Fruit fly (Drosophila melanogaster): ENCODE measurements around the gene CG15239.

Gene CG15239

dm6 chrX:3862319-3862919 is 21.5 kb upstream of the CG15239 start (continued):
- TF ChIP-seq tin (GFP tag; optimal IDR thresholded peaks at IDR 0.05): peak; percentile 23
- TF ChIP-seq CG9817 (tag; optimal IDR thresholded peaks at IDR 0.05): no peak
- no peak for TF ChIP-seq CG32767 (GFP tag; IDR thresholded peaks at IDR 0.05)
- TF ChIP-seq scrt (GFP tag; optimal IDR thresholded peaks at IDR 0.05): no peak
- TF ChIP-seq CG7271 (tag; optimal IDR thresholded peaks at IDR 0.05): no peak
- peak; percentile 10 for TF ChIP-seq CG17829 (tag; optimal IDR thresholded peaks at IDR 0.05)
- TF ChIP-seq her (GFP tag; optimal IDR thresholded peaks at IDR 0.05): no peak
- no peak for TF ChIP-seq ash1 (GFP tag; optimal IDR thresholded peaks at IDR 0.05)
- no peak for TF ChIP-seq CG4360 (GFP tag; IDR thresholded peaks at IDR 0.05)
- 0 out of 2 replicates have a peak, but pooled peaks have one; percentile 18 for TF ChIP-seq CG3847 (GFP tag; IDR thresholded peaks at IDR 0.05)
- no peak for TF ChIP-seq tll (GFP tag; optimal IDR thresholded peaks at IDR 0.05)
- TF ChIP-seq Max (GFP tag; optimal IDR thresholded peaks at IDR 0.05): no peak

- no peak for TF ChIP-seq ase (GFP tag; IDR thresholded peaks at IDR 0.05)
- 0 out of 4 replicates have a peak, but pooled peaks have one; percentile 41 for TF ChIP-seq chinmo (GFP tag; IDR thresholded peaks at IDR 0.05; ENCODE audit: partially characterized antibody)
- no peak for TF ChIP-seq kni (GFP tag; optimal IDR thresholded peaks at IDR 0.05)
- no peak for TF ChIP-seq ham (GFP tag; IDR thresholded peaks at IDR 0.05)
- TF ChIP-seq CG10147 (GFP tag; optimal IDR thresholded peaks at IDR 0.05): no peak
- no peak for TF ChIP-seq aop (GFP tag; IDR thresholded peaks at IDR 0.05)
- no peak for TF ChIP-seq crc (GFP tag; optimal IDR thresholded peaks at IDR 0.05)
- TF ChIP-seq Hand (GFP tag; optimal IDR thresholded peaks at IDR 0.05): no peak
- TF ChIP-seq nom (GFP tag; optimal IDR thresholded peaks at IDR 0.05): peak; percentile 67
- TF ChIP-seq tx (GFP tag; optimal IDR thresholded peaks at IDR 0.05): no peak
- TF ChIP-seq Hsf (GFP tag; optimal IDR thresholded peaks at IDR 0.05): no peak
- TF ChIP-seq vvl (GFP tag; IDR thresholded peaks at IDR 0.05): peak; percentile 42; the same call in 1 of the 2 replicates
- no peak for TF ChIP-seq CG3407 (GFP tag; optimal IDR thresholded peaks at IDR 0.05)
- peak; percentile 51 for TF ChIP-seq Blimp-1 (GFP tag; optimal IDR thresholded peaks at IDR 0.05)
- no peak for TF ChIP-seq Meics (GFP tag; optimal IDR thresholded peaks at IDR 0.05)
- TF ChIP-seq danr (GFP tag; IDR thresholded peaks at IDR 0.05): no peak
- no peak for TF ChIP-seq zf30C (GFP tag; optimal IDR thresholded peaks at IDR 0.05)
These were observed 17.9 kb upstream of the CG15239 start for dm6 chrX:3866104-3866503.

DNA sequence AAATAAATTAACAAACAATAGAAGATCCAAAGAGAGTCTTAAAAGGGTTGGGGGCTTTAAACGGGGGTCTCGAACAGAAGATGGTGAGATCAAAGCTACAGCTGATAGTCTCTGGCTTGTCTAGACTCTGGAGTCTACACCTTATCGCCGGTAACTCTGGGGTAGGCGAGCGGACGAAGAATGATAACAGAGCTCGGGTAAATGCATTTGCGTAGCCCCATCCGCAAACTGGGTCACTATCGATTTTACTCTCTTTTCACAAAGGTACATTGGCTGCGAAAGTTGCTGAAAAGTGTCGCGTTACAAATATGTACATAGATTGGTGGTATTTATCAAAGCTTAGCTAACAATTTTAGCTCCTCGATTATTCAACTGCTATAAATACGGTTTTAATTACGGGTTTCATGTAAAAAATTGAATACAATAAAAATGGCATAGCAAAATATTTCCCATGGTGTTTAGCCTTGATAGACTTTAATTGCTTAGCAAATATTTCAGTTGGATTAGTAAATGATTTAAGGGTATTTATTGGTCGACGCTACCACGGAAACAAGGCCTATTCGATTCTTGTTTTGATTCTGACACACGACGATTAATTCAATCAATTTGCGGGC is 17.0 kb upstream of the CG15239 start:
- TF ChIP-seq Atf3 (GFP tag; optimal IDR thresholded peaks at IDR 0.05) (no peak), Awh (GFP tag; IDR thresholded peaks at IDR 0.05) (no peak), CG32767 (GFP tag; IDR thresholded peaks at IDR 0.05) (no peak), CG14050 (GFP tag; IDR thresholded peaks at IDR 0.05) (no peak), CG6175 (GFP tag; IDR thresholded peaks at IDR 0.05) (no peak), stc (GFP tag; IDR thresholded peaks at IDR 0.05) (no peak), nerfin-2 (GFP tag; IDR thresholded peaks at IDR 0.05; ENCODE audit: partially characterized antibody) (no peak), eve (GFP tag; optimal IDR thresholded peaks at IDR 0.05) (peak in 1 of 2 experiments; percentile 1), pan (optimal IDR thresholded peaks at IDR 0.05) (no peak), pan (GFP tag; optimal IDR thresholded peaks at IDR 0.05 in 1 of 2, IDR thresholded peaks at IDR 0.05 in 1 of 2) (no peak), Jarid2 (GFP tag; optimal IDR thresholded peaks at IDR 0.05) (no peak), CG3995 (GFP tag; optimal IDR thresholded peaks at IDR 0.05) (no peak), grn (GFP tag; optimal IDR thresholded peaks at IDR 0.05) (no peak), CG12299 (tag; optimal IDR thresholded peaks at IDR 0.05) (no peak), MBD-R2 (GFP tag; IDR thresholded peaks at IDR 0.05) (no peak), CG30403 (GFP tag; optimal IDR thresholded peaks at IDR 0.05) (peak; percentile 19), schlank (tag; optimal IDR thresholded peaks at IDR 0.05) (no peak), emc (GFP tag; optimal IDR thresholded peaks at IDR 0.05) (no peak), Poxn (GFP tag; IDR thresholded peaks at IDR 0.05) (no peak), D (optimal IDR thresholded peaks at IDR 0.05) (no peak), D (GFP tag; optimal IDR thresholded peaks at IDR 0.05) (no peak)
